Worm (Caenorhabditis elegans): ENCODE data around the gene spe-49.

ce11 chrV:6303471-6303870 is 22.3 kb downstream of the spe-49 start, which contains the start of gene sago-1:
- no peak for TF ChIP-seq ceh-43 (GFP tag; optimal IDR thresholded peaks at IDR 0.05)
- TF ChIP-seq unc-39 (tag; optimal IDR thresholded peaks at IDR 0.05) = no peak
- no peak for TF ChIP-seq blmp-1 (tag; optimal IDR thresholded peaks at IDR 0.05)
- TF ChIP-seq ztf-11 (tag; optimal IDR thresholded peaks at IDR 0.05) = no peak
- TF ChIP-seq snpc-4 (tag; optimal IDR thresholded peaks at IDR 0.05) = no peak
- no peak for TF ChIP-seq unc-62 (GFP tag; optimal IDR thresholded peaks at IDR 0.05)
- no peak for TF ChIP-seq pha-4 (tag; optimal IDR thresholded peaks at IDR 0.05)
- TF ChIP-seq mep-1 (tag; optimal IDR thresholded peaks at IDR 0.05) = no peak
- TF ChIP-seq nhr-12 (tag; optimal IDR thresholded peaks at IDR 0.05) = no peak
- TF ChIP-seq mls-2 (tag; optimal IDR thresholded peaks at IDR 0.05) = no peak
- TF ChIP-seq lin-13 (tag; optimal IDR thresholded peaks at IDR 0.05) = no peak
- no peak for TF ChIP-seq ces-1 (GFP tag; optimal IDR thresholded peaks at IDR 0.05)

Measured in whole organism, mixed stage, embryonic.